Fruit fly (Drosophila melanogaster) whole organism, prepupa: ENCODE measurements around the gene CG13449.

Experiments used
- Blimp-1 ChIP-seq: fragments of 200-800 bp; sonication (Bioruptor generic); optimal IDR thresholded peaks from 3 replicates; lab custom pipeline; 2017; ENCODE audit warnings: missing biosample characterization, missing genetic modification characterization, mild to moderate bottlenecking, moderate library complexity, missing genetic modification reagents
- CG1621 ChIP-seq: fragments of 200-800 bp; sonication (Bioruptor generic); optimal IDR thresholded peaks from 3 replicates; lab custom pipeline; 2018; ENCODE audit warnings: missing biosample characterization, mild to moderate bottlenecking, missing genetic modification characterization
- CG3032 ChIP-seq: fragments of 200-800 bp; optimal IDR thresholded peaks from 2 replicates; lab custom pipeline; 2019; ENCODE audit warnings: missing biosample characterization, mild to moderate bottlenecking, missing genetic modification characterization, moderate library complexity
- CG32006 ChIP-seq: fragments of 200-800 bp; sonication (Bioruptor generic); optimal IDR thresholded peaks from 3 replicates; lab custom pipeline; 2017; ENCODE audit warnings: missing biosample characterization, mild to moderate bottlenecking, missing genetic modification characterization
- CG6276 ChIP-seq: fragments of 200-800 bp; sonication (Bioruptor generic); optimal IDR thresholded peaks from 2 replicates; lab custom pipeline; 2017; ENCODE audit warnings: missing biosample characterization, mild to moderate bottlenecking, missing genetic modification characterization
- Eip75B ChIP-seq: fragments of 200-800 bp; sonication (Bioruptor generic); optimal IDR thresholded peaks from 3 replicates; lab custom pipeline; 2016; ENCODE audit warnings: missing biosample characterization, missing genetic modification characterization
- Ets21C ChIP-seq: fragments of 200-800 bp; sonication (Bioruptor generic); optimal IDR thresholded peaks from 3 replicates; lab custom pipeline; 2016; ENCODE audit warnings: missing biosample characterization, missing genetic modification characterization
- Lpt ChIP-seq: fragments of 200-800 bp; sonication (Bioruptor generic); optimal IDR thresholded peaks from 3 replicates; lab custom pipeline; 2016; ENCODE audit warnings: missing biosample characterization, missing genetic modification characterization
- esn ChIP-seq: fragments of 200-800 bp; sonication (Bioruptor generic); optimal IDR thresholded peaks from 2 replicates; lab custom pipeline; 2016; ENCODE audit warnings: missing biosample characterization, mild to moderate bottlenecking, missing genetic modification characterization, moderate library complexity
- pdm3 ChIP-seq: fragments of 200-800 bp; sonication (Bioruptor generic); optimal IDR thresholded peaks from 3 replicates; lab custom pipeline; 2016; ENCODE audit warnings: missing biosample characterization, missing genetic modification characterization
- ss ChIP-seq, 2 experiments: fragments of 200-800 bp; sonication (Bioruptor generic); optimal IDR thresholded peaks; 2 replicates in 1 of 2; 3 replicates in 1 of 2; lab custom pipeline; 2017 to 2018; ENCODE audit warnings: mild to moderate bottlenecking in 2 of 2, missing biosample characterization in 2 of 2, missing genetic modification characterization in 2 of 2, moderate library complexity in 1 of 2
- topi ChIP-seq: fragments of 200-800 bp; sonication (Bioruptor generic); optimal IDR thresholded peaks from 3 replicates; lab custom pipeline; 2016; ENCODE audit warnings: missing biosample characterization, missing genetic modification characterization
- vri ChIP-seq: fragments of 200-800 bp; sonication (Bioruptor generic); optimal IDR thresholded peaks from 3 replicates; lab custom pipeline; 2016; ENCODE audit warnings: missing biosample characterization, mild to moderate bottlenecking, missing genetic modification characterization

dm6 chr3L:15649561-15649960 is 36.9 kb upstream of the CG13449 start, which contains the start of the genes Eig71Ea and Eig71Eb:
- TF ChIP-seq CG32006 (GFP tag; lab: Kevin White, UChicago), result no peak
- no peak for TF ChIP-seq esn (GFP tag; lab: Kevin White, UChicago)
- TF ChIP-seq Lpt, result no peak
- TF ChIP-seq pdm3, result no peak
- TF ChIP-seq Blimp-1 (GFP tag; lab: Kevin White, UChicago), result no peak
- TF ChIP-seq Ets21C, result no peak
- no peak for TF ChIP-seq CG6276 (GFP tag; lab: Kevin White, UChicago)
- TF ChIP-seq Eip75B (GFP tag; lab: Kevin White, UChicago), result no peak
- no peak for TF ChIP-seq CG1621 (tag; lab: Kevin White, UChicago)
- no peak for TF ChIP-seq ss (GFP tag; optimal IDR thresholded peaks at IDR 0.05; lab: Kevin White, UChicago)
- TF ChIP-seq topi (GFP tag; lab: Kevin White, UChicago), result no peak
- no peak for TF ChIP-seq vri (GFP tag; lab: Kevin White, UChicago)
- no peak for TF ChIP-seq CG3032
